Fruit fly (Drosophila melanogaster): ENCODE measurements around the gene Kdm2.
A peak's percentile ranks its signal among the peaks of the same experiment; 100 is the strongest.

dm6 chr3R:9006129-9006528 lies 46.2 kb upstream of the Kdm2 start, which contains the start of the genes Prosbeta3 and Iru:
- TF ChIP-seq Vsx2 (GFP tag; optimal IDR thresholded peaks at IDR 0.05; ENCODE audit: partially characterized antibody) (no peak), fru (GFP tag; optimal IDR thresholded peaks at IDR 0.05) (no peak), psq (GFP tag; optimal IDR thresholded peaks at IDR 0.05) (no peak), Jra (GFP tag; optimal IDR thresholded peaks at IDR 0.05) (no peak), rgr (GFP tag; optimal IDR thresholded peaks at IDR 0.05) (no peak), dmrt93B (GFP tag; optimal IDR thresholded peaks at IDR 0.05) (no peak), Dif (GFP tag; optimal IDR thresholded peaks at IDR 0.05; ENCODE audit: partially characterized antibody) (no peak), Hr78 (GFP tag; optimal IDR thresholded peaks at IDR 0.05) (no peak), Myc (optimal IDR thresholded peaks at IDR 0.05) (peak; percentile 7), pan (optimal IDR thresholded peaks at IDR 0.05) (no peak), Sp1 (GFP tag; optimal IDR thresholded peaks at IDR 0.05) (no peak), Abd-B (GFP tag; optimal IDR thresholded peaks at IDR 0.05) (no peak), usp (GFP tag; optimal IDR thresholded peaks at IDR 0.05) (no peak)
